Worm (Caenorhabditis elegans) whole organism, L4/young adult: ENCODE results near the gene srj-27.

Source experiments
- W03F9.2 ChIP-seq: fragments of 150-350 bp; optimal IDR thresholded peaks from 2 replicates; lab custom pipeline; 2014; ENCODE audit warnings: missing biosample characterization, missing genetic modification characterization
- dao-5 ChIP-seq: sonication (generic microtip); optimal IDR thresholded peaks from 2 replicates; lab custom pipeline; 2016; ENCODE audit warnings: missing genotype, missing genetic modification characterization, moderate library complexity, missing compliant biosample characterization
- him-1 ChIP-seq: sonication (generic microtip); optimal IDR thresholded peaks from 2 replicates; lab custom pipeline; 2016; ENCODE audit warnings: missing genotype, missing genetic modification reagents, missing genetic modification characterization, missing compliant biosample characterization

ce11 chrV:15175459-15175858 lies 48.1 kb upstream of the srj-27 start, which contains the start of gene clec-47:
- TF ChIP-seq dao-5 (tag; lab: Kevin White, UChicago) (no peak), him-1 (no peak), W03F9.2 (no peak)
